Worm (Caenorhabditis elegans) whole organism, mixed stage, embryonic: ENCODE data around the gene C18D11.7.

Experiments
- bed-3 ChIP-seq: fragments of 200-800 bp; sonication (Bioruptor generic); optimal IDR thresholded peaks from 3 replicates; lab custom pipeline; 2018; ENCODE audit warnings: mild to moderate bottlenecking, missing genetic modification characterization, moderate library complexity, missing compliant biosample characterization
- blmp-1 ChIP-seq: fragments of 150-350 bp; optimal IDR thresholded peaks from 2 replicates; lab custom pipeline; 2014; ENCODE audit warnings: missing biosample characterization, missing genetic modification characterization
- ceh-39 ChIP-seq: fragments of 150-350 bp; optimal IDR thresholded peaks from 2 replicates; lab custom pipeline; 2014; ENCODE audit warnings: missing biosample characterization, missing genetic modification characterization
- ceh-43 ChIP-seq: fragments of 200-800 bp; sonication (Bioruptor generic); optimal IDR thresholded peaks from 2 replicates; lab custom pipeline; 2018; ENCODE audit warnings: mild to moderate bottlenecking, missing genetic modification characterization, moderate library complexity, missing compliant biosample characterization
- ceh-83 ChIP-seq: fragments of 200-800 bp; sonication (Bioruptor generic); optimal IDR thresholded peaks from 2 replicates; lab custom pipeline; 2018; ENCODE audit warnings: mild to moderate bottlenecking, missing genetic modification characterization, missing compliant biosample characterization
- ces-1 ChIP-seq: fragments of 150-350 bp; optimal IDR thresholded peaks from 2 replicates; lab custom pipeline; 2014; ENCODE audit warnings: missing biosample characterization, missing genetic modification reagents, missing genetic modification characterization
- drap-1 ChIP-seq: fragments of 200-800 bp; sonication (Bioruptor generic); optimal IDR thresholded peaks from 3 replicates; lab custom pipeline; 2018; ENCODE audit warnings: mild to moderate bottlenecking, missing genetic modification characterization, missing compliant biosample characterization
- elt-1 ChIP-seq: sonication (generic microtip); optimal IDR thresholded peaks from 2 replicates; lab custom pipeline; 2017; ENCODE audit warnings: missing genetic modification characterization, mild to moderate bottlenecking, missing compliant biosample characterization, antibody characterized with exemption, moderate library complexity, borderline replicate concordance; ENCODE audit not compliant: insufficient read depth
- elt-3 ChIP-seq: fragments of 150-350 bp; optimal IDR thresholded peaks from 2 replicates; lab custom pipeline; 2014; ENCODE audit warnings: missing biosample characterization, missing genetic modification characterization
- flh-1 ChIP-seq: fragments of 200-800 bp; sonication (Bioruptor generic); optimal IDR thresholded peaks from 2 replicates; lab custom pipeline; 2018; ENCODE audit warnings: mild to moderate bottlenecking, missing genetic modification characterization, moderate library complexity, missing compliant biosample characterization
- ham-2 ChIP-seq: fragments of 200-800 bp; sonication (Bioruptor generic); optimal IDR thresholded peaks from 2 replicates; lab custom pipeline; 2018; ENCODE audit warnings: mild to moderate bottlenecking, missing genetic modification characterization, missing compliant biosample characterization
- hlh-1 ChIP-seq: fragments of 150-350 bp; optimal IDR thresholded peaks from 2 replicates; lab custom pipeline; 2014; ENCODE audit warnings: missing biosample characterization, missing genetic modification reagents, missing genetic modification characterization
- lin-13 ChIP-seq: fragments of 150-350 bp; optimal IDR thresholded peaks from 2 replicates; lab custom pipeline; 2014; ENCODE audit warnings: missing biosample characterization, missing genetic modification characterization
- lin-32 ChIP-seq: fragments of 200-800 bp; sonication (Bioruptor generic); optimal IDR thresholded peaks from 2 replicates; lab custom pipeline; 2018; ENCODE audit warnings: mild to moderate bottlenecking, missing genetic modification characterization, missing compliant biosample characterization
- lsy-2 ChIP-seq: fragments of 150-350 bp; optimal IDR thresholded peaks from 2 replicates; lab custom pipeline; 2014; ENCODE audit warnings: missing biosample characterization, missing genetic modification characterization
- mab-5 ChIP-seq: fragments of 150-350 bp; optimal IDR thresholded peaks from 2 replicates; lab custom pipeline; 2014; ENCODE audit warnings: missing biosample characterization, missing genetic modification characterization
- mep-1 ChIP-seq: fragments of 150-350 bp; optimal IDR thresholded peaks from 2 replicates; lab custom pipeline; 2017; ENCODE audit warnings: missing biosample characterization, missing genetic modification reagents, missing genetic modification characterization, inconsistent platforms
- mls-2 ChIP-seq: sonication (generic microtip); optimal IDR thresholded peaks from 2 replicates; lab custom pipeline; 2016; ENCODE audit warnings: mild to moderate bottlenecking, missing genetic modification characterization, moderate library complexity, missing compliant biosample characterization
- nhr-2 ChIP-seq: fragments of 150-350 bp; optimal IDR thresholded peaks from 2 replicates; lab custom pipeline; 2014; ENCODE audit warnings: missing biosample characterization, missing genetic modification characterization
- nhr-237 ChIP-seq: fragments of 150-350 bp; optimal IDR thresholded peaks from 2 replicates; lab custom pipeline; 2014; ENCODE audit warnings: missing biosample characterization, missing genetic modification characterization
- nhr-28 ChIP-seq: fragments of 150-350 bp; optimal IDR thresholded peaks from 2 replicates; lab custom pipeline; 2014; ENCODE audit warnings: missing biosample characterization, missing genetic modification characterization
- nhr-76 ChIP-seq: sonication (generic microtip); optimal IDR thresholded peaks from 2 replicates; lab custom pipeline; 2017; ENCODE audit warnings: missing biosample characterization, missing genetic modification characterization
- pha-4 ChIP-seq: fragments of 150-350 bp; optimal IDR thresholded peaks from 2 replicates; lab custom pipeline; 2018; ENCODE audit warnings: missing biosample characterization, missing genetic modification reagents, missing genetic modification characterization
- sem-2 ChIP-seq: fragments of 200-800 bp; sonication (Bioruptor generic); optimal IDR thresholded peaks from 2 replicates; lab custom pipeline; 2018; ENCODE audit warnings: mild to moderate bottlenecking, missing genetic modification characterization, missing compliant biosample characterization
- snpc-4 ChIP-seq: fragments of 150-350 bp; optimal IDR thresholded peaks from 2 replicates; lab custom pipeline; 2014; ENCODE audit warnings: missing biosample characterization, missing genetic modification characterization
- sptf-1 ChIP-seq: sonication (generic microtip); optimal IDR thresholded peaks from 2 replicates; lab custom pipeline; 2017; ENCODE audit warnings: mild to moderate bottlenecking, missing genetic modification characterization, moderate library complexity, missing compliant biosample characterization
- unc-120 ChIP-seq: sonication (generic microtip); optimal IDR thresholded peaks from 2 replicates; lab custom pipeline; 2017; ENCODE audit warnings: missing genetic modification characterization, missing compliant biosample characterization; ENCODE audit not compliant: poor library complexity, severe bottlenecking
- unc-39 ChIP-seq: fragments of 150-350 bp; optimal IDR thresholded peaks from 2 replicates; lab custom pipeline; 2014; ENCODE audit warnings: missing biosample characterization, missing genetic modification characterization
- unc-62 ChIP-seq: fragments of 150-350 bp; optimal IDR thresholded peaks from 2 replicates; lab custom pipeline; 2014; ENCODE audit warnings: missing biosample characterization, missing genetic modification reagents, missing genetic modification characterization
- zip-8 ChIP-seq: fragments of 150-350 bp; optimal IDR thresholded peaks from 2 replicates; lab custom pipeline; 2014; ENCODE audit warnings: missing biosample characterization, missing genetic modification characterization
- ztf-11 ChIP-seq: fragments of 150-350 bp; optimal IDR thresholded peaks from 2 replicates; lab custom pipeline; 2014; ENCODE audit warnings: missing biosample characterization, missing genetic modification characterization

The C18D11.7 gene

ce11 chrIII:11846365-11846764, 39.8 kb upstream of the C18D11.7 start, which contains the start of gene ntl-3:
TSS of gene ntl-3 (minus strand) at chrIII:11846465.
- TF ChIP-seq drap-1 (GFP tag; lab: Kevin White, UChicago), result no peak
- TF ChIP-seq ceh-39 (tag; lab: Kevin White, UChicago), result no peak
- TF ChIP-seq ceh-83 (GFP tag; lab: Kevin White, UChicago), result no peak
- TF ChIP-seq ham-2 (GFP tag; lab: Kevin White, UChicago), result no peak
- no peak for TF ChIP-seq lsy-2 (tag; lab: Kevin White, UChicago)
- TF ChIP-seq nhr-28, result no peak
- no peak for TF ChIP-seq unc-120 (tag; lab: Kevin White, UChicago)
- no peak for TF ChIP-seq nhr-2
- no peak for TF ChIP-seq hlh-1
- no peak for TF ChIP-seq lin-32 (GFP tag; lab: Kevin White, UChicago)
- no peak for TF ChIP-seq sem-2
- TF ChIP-seq nhr-76, result no peak
- TF ChIP-seq unc-62 (GFP tag; lab: Kevin White, UChicago), result no peak
- TF ChIP-seq snpc-4 (tag; lab: Kevin White, UChicago), result no peak

- TF ChIP-seq hlh-1 (no peak), snpc-4 (tag; lab: Kevin White, UChicago) (no peak), lin-13 (tag; lab: Kevin White, UChicago) (no peak), drap-1 (GFP tag; lab: Kevin White, UChicago) (no peak), mab-5 (no peak), nhr-237 (tag; lab: Kevin White, UChicago) (no peak), unc-120 (tag; lab: Kevin White, UChicago) (no peak), unc-39 (no peak), lin-32 (GFP tag; lab: Kevin White, UChicago) (no peak), unc-62 (GFP tag; lab: Kevin White, UChicago) (no peak), nhr-76 (no peak)
Observed at ce11 chrIII:11843007-11843406, 36.4 kb upstream of the C18D11.7 start.

DNA sequence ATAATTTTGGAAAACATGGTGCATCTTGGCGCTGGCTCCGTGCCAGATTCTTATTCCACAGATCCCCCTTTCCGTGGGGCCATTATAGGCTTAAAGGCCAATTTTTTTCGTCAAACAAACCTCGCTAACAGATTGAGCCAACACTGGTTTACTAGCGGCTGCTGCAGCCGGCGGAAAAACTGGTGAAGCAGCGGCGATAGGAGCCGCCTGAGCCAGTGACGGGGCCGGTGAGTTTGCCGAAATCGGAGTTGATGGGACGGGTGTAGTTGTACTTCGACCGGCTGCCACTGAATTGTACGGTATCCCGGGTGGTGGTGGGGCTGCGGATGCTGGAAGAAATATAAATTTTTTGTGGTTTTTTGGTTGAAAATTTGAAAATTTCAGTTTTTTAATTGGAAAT, 35.1 kb upstream of the C18D11.7 start:
- TF ChIP-seq lin-32 (GFP tag; lab: Kevin White, UChicago) (no peak), ztf-11 (no peak), snpc-4 (tag; lab: Kevin White, UChicago) (no peak), sptf-1 (no peak), blmp-1 (no peak), unc-39 (no peak), hlh-1 (no peak), bed-3 (GFP tag; lab: Kevin White, UChicago) (no peak), ceh-43 (GFP tag; lab: Kevin White, UChicago) (no peak), mab-5 (no peak), drap-1 (GFP tag; lab: Kevin White, UChicago) (no peak), elt-3 (tag; lab: Kevin White, UChicago) (no peak), lsy-2 (tag; lab: Kevin White, UChicago) (no peak), mep-1 (tag; lab: Kevin White, UChicago) (no peak), nhr-237 (tag; lab: Kevin White, UChicago) (no peak), elt-1 (no peak)

DNA sequence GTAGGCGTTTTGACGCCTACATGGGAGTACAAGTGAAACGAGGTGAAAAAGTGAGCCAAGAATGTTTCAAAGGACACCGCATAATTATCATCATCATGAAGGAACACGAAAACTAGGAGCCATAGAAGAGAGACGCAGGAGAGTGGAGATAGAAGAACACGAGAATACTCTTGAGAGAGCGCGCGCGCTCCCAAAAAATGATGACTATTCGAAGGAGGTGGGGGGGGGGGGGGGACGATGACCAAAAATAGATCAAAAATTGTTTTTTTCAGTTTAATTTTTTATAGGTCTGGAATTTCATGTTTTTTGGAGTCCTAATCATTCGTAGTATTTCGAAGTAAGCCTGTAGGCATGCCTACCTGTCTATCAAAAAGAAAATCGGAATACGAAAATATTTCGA, 30.1 kb upstream of the C18D11.7 start:
- no peak for TF ChIP-seq ceh-43 (GFP tag; lab: Kevin White, UChicago)
- TF ChIP-seq nhr-28, result no peak
- TF ChIP-seq ceh-39 (tag; lab: Kevin White, UChicago), result no peak
- TF ChIP-seq unc-39, result no peak
- TF ChIP-seq zip-8 (tag; lab: Kevin White, UChicago), result no peak
- no peak for TF ChIP-seq sem-2
- TF ChIP-seq ces-1 (GFP tag; lab: Kevin White, UChicago), result no peak
- TF ChIP-seq pha-4 (tag; lab: Kevin White, UChicago), result no peak
- TF ChIP-seq mab-5, result no peak
- no peak for TF ChIP-seq lsy-2 (tag; lab: Kevin White, UChicago)
- no peak for TF ChIP-seq flh-1

ce11 chrIII:11836054-11836453, 29.5 kb upstream of the C18D11.7 start:
- TF ChIP-seq snpc-4 (tag; lab: Kevin White, UChicago), result no peak
- peak; percentile 31 for TF ChIP-seq zip-8 (tag; lab: Kevin White, UChicago)
- TF ChIP-seq ham-2 (GFP tag; lab: Kevin White, UChicago), result no peak

- TF ChIP-seq zip-8 (tag; lab: Kevin White, UChicago) (no peak), hlh-1 (peak; percentile 9), elt-3 (tag; lab: Kevin White, UChicago) (no peak), mls-2 (tag; lab: Kevin White, UChicago) (no peak)
- TF ChIP-seq, all 35 proteins: peak for 1
Observed at ce11 chrIII:11834783-11835182, 28.2 kb upstream of the C18D11.7 start.
